Worm (Caenorhabditis elegans) whole organism, young adult: ENCODE data around the gene Y50D4C.5.
A peak's percentile ranks its signal among the peaks of the same experiment; 100 is the strongest.

Experiments used
- B0336.3 ChIP-seq: fragments of 200-800 bp; sonication (Bioruptor generic); IDR thresholded peaks from 2 replicates; pipeline ENCODE4 v1.3.6; 2022; ENCODE audit warnings: missing genetic modification characterization, missing compliant biosample characterization
- F22D6.2 ChIP-seq: sonication (generic microtip); optimal IDR thresholded peaks from 2 replicates; lab custom pipeline; 2016; ENCODE audit warnings: mild to moderate bottlenecking, missing genetic modification characterization, missing compliant biosample characterization
- F37B4.10 ChIP-seq: fragments of 200-800 bp; sonication (Bioruptor generic); IDR thresholded peaks from 2 replicates; pipeline ENCODE4 v1.3.6; 2022; ENCODE audit warnings: missing genetic modification characterization, missing compliant biosample characterization
- F49E8.2 ChIP-seq: sonication (generic microtip); optimal IDR thresholded peaks from 3 replicates; lab custom pipeline; 2017; ENCODE audit warnings: missing genetic modification characterization, mild to moderate bottlenecking, missing compliant biosample characterization, antibody characterized with exemption, moderate library complexity; ENCODE audit not compliant: insufficient read depth
- F52B5.7 ChIP-seq: sonication (generic microtip); optimal IDR thresholded peaks from 2 replicates; lab custom pipeline; 2016; ENCODE audit warnings: mild to moderate bottlenecking, missing genetic modification characterization, missing compliant biosample characterization
- T07F8.4 ChIP-seq: sonication (generic microtip); optimal IDR thresholded peaks from 2 replicates; lab custom pipeline; 2016; ENCODE audit warnings: mild to moderate bottlenecking, missing genetic modification characterization, moderate library complexity, missing compliant biosample characterization
- Y79H2A.3 ChIP-seq: fragments of 200-800 bp; sonication (Bioruptor generic); conservative IDR thresholded peaks from 2 replicates; pipeline ENCODE4 v1.3.6; 2022; ENCODE audit warnings: missing genetic modification reagents, missing genetic modification characterization, missing compliant biosample characterization
- Y95B8A.8 ChIP-seq: fragments of 200-800 bp; sonication (Bioruptor generic); IDR thresholded peaks from 2 replicates; pipeline ENCODE4 v1.3.6; 2022; ENCODE audit warnings: missing genetic modification reagents, missing genetic modification characterization, missing compliant biosample characterization
- akir-1 ChIP-seq: fragments of 200-800 bp; sonication (Bioruptor generic); optimal IDR thresholded peaks from 2 replicates; lab custom pipeline; 2018; ENCODE audit warnings: mild to moderate bottlenecking, missing genetic modification characterization, moderate library complexity, missing compliant biosample characterization
- aptf-2 ChIP-seq: fragments of 200-800 bp; sonication (Bioruptor generic); conservative IDR thresholded peaks from 2 replicates; pipeline ENCODE4 v1.3.6; 2022; ENCODE audit warnings: missing genetic modification reagents, missing genetic modification characterization, missing compliant biosample characterization
- aptf-3 ChIP-seq: fragments of 200-800 bp; sonication (Bioruptor generic); IDR thresholded peaks from 2 replicates; pipeline ENCODE4 v1.3.6; 2022; ENCODE audit warnings: missing genetic modification characterization, missing compliant biosample characterization
- ceh-27 ChIP-seq: fragments of 200-800 bp; sonication (Bioruptor generic); optimal IDR thresholded peaks from 2 replicates; lab custom pipeline; 2018; ENCODE audit warnings: mild to moderate bottlenecking, missing genetic modification characterization, moderate library complexity, missing compliant biosample characterization
- ceh-79 ChIP-seq: sonication (generic microtip); optimal IDR thresholded peaks from 2 replicates; lab custom pipeline; 2017; ENCODE audit warnings: mild to moderate bottlenecking, missing genetic modification characterization, missing compliant biosample characterization
- ceh-91 ChIP-seq: fragments of 200-800 bp; sonication (Bioruptor generic); IDR thresholded peaks from 2 replicates; pipeline ENCODE4 v1.3.6; 2022; ENCODE audit warnings: missing genetic modification reagents, missing genetic modification characterization, missing compliant biosample characterization
- chd-7 ChIP-seq: sonication (generic microtip); optimal IDR thresholded peaks from 2 replicates; lab custom pipeline; 2016; ENCODE audit warnings: mild to moderate bottlenecking, missing genetic modification characterization, moderate library complexity, missing compliant biosample characterization
- dpl-1 ChIP-seq: fragments of 150-350 bp; optimal IDR thresholded peaks from 2 replicates; lab custom pipeline; 2014; ENCODE audit warnings: missing biosample characterization, missing genetic modification reagents, missing genetic modification characterization
- egl-18 ChIP-seq: fragments of 200-800 bp; sonication (Bioruptor generic); IDR thresholded peaks from 2 replicates; pipeline ENCODE4 v1.3.6; 2022; ENCODE audit warnings: missing genetic modification reagents, missing genetic modification characterization, missing compliant biosample characterization
- egrh-3 ChIP-seq: fragments of 200-800 bp; sonication (Bioruptor generic); IDR thresholded peaks from 2 replicates; pipeline ENCODE4 v1.3.6; 2022; ENCODE audit warnings: missing genetic modification reagents, missing genetic modification characterization, missing compliant biosample characterization
- him-1 ChIP-seq: sonication (generic microtip); optimal IDR thresholded peaks from 2 replicates; lab custom pipeline; 2016; ENCODE audit warnings: missing genotype, missing genetic modification reagents, missing genetic modification characterization, missing compliant biosample characterization
- hlh-26 ChIP-seq: fragments of 200-800 bp; sonication (Bioruptor generic); conservative IDR thresholded peaks from 2 replicates; pipeline ENCODE4 v1.3.6; 2022; ENCODE audit warnings: missing genetic modification reagents, missing genetic modification characterization, missing compliant biosample characterization
- hmg-1.2 ChIP-seq: fragments of 200-800 bp; sonication (Bioruptor generic); IDR thresholded peaks from 2 replicates; pipeline ENCODE4 v1.3.6; 2022; ENCODE audit warnings: missing genetic modification reagents, missing genetic modification characterization, missing compliant biosample characterization
- hrde-1 ChIP-seq: sonication (generic microtip); optimal IDR thresholded peaks from 2 replicates; lab custom pipeline; 2016; ENCODE audit warnings: missing genetic modification characterization, mild to moderate bottlenecking, missing compliant biosample characterization, moderate library complexity, missing genotype, missing genetic modification reagents, borderline replicate concordance
- hsf-1 ChIP-seq: fragments of 200-800 bp; sonication (Bioruptor generic); IDR thresholded peaks from 2 replicates; pipeline ENCODE4 v1.3.6; 2022; ENCODE audit warnings: missing genetic modification reagents, missing genetic modification characterization, missing compliant biosample characterization
- lin-40 ChIP-seq: sonication (generic microtip); optimal IDR thresholded peaks from 2 replicates; lab custom pipeline; 2016; ENCODE audit warnings: missing genetic modification characterization, mild to moderate bottlenecking, missing compliant biosample characterization, missing genotype, missing genetic modification reagents
- mcd-1 ChIP-seq: fragments of 200-800 bp; sonication (Bioruptor generic); IDR thresholded peaks from 2 replicates; pipeline ENCODE4 v1.3.6; 2022; ENCODE audit warnings: missing genetic modification reagents, missing genetic modification characterization, missing compliant biosample characterization
- mel-28 ChIP-seq: sonication (generic microtip); optimal IDR thresholded peaks from 2 replicates; lab custom pipeline; 2016; ENCODE audit warnings: borderline replicate concordance, mild to moderate bottlenecking, missing genetic modification characterization, missing compliant biosample characterization
- mes-4 ChIP-seq: sonication (generic microtip); optimal IDR thresholded peaks from 2 replicates; lab custom pipeline; 2016; ENCODE audit warnings: missing genotype, missing genetic modification characterization, missing compliant biosample characterization
- mxl-1 ChIP-seq: sonication (generic microtip); optimal IDR thresholded peaks from 2 replicates; lab custom pipeline; 2016; ENCODE audit warnings: missing genetic modification characterization, missing compliant biosample characterization
- nfyb-1 ChIP-seq: fragments of 200-800 bp; sonication (Bioruptor generic); IDR thresholded peaks from 2 replicates; pipeline ENCODE4 v1.3.6; 2022; ENCODE audit warnings: missing genetic modification reagents, missing genetic modification characterization, missing compliant biosample characterization
- nhr-90 ChIP-seq: sonication (generic microtip); optimal IDR thresholded peaks from 2 replicates; lab custom pipeline; 2016; ENCODE audit warnings: missing genotype, mild to moderate bottlenecking, missing genetic modification characterization, missing compliant biosample characterization
- pbrm-1 ChIP-seq: fragments of 200-800 bp; sonication (Bioruptor generic); IDR thresholded peaks from 2 replicates; pipeline ENCODE4 v1.3.6; 2022; ENCODE audit warnings: missing genetic modification reagents, missing genetic modification characterization, missing compliant biosample characterization
- rpc-1 ChIP-seq, 2 experiments: fragments of 150-350 bp in 1 of 2; sonication (generic microtip) in 1 of 2; optimal IDR thresholded peaks; 2 replicates each; lab custom pipeline; 2014 to 2018; ENCODE audit warnings: missing biosample characterization in 1 of 2, missing genetic modification characterization in 1 of 2, missing genetic modification reagents in 1 of 2, missing genotype in 1 of 2
- snpc-4 ChIP-seq, 5 experiments: fragments of 150-350 bp in 1 of 5; sonication (generic microtip) in 4 of 5; optimal IDR thresholded peaks; 2 replicates each; lab custom pipeline; 2014 to 2018; ENCODE audit warnings: missing genetic modification characterization in 5 of 5, missing biosample characterization in 3 of 5, antibody characterized with exemption in 2 of 5, mild to moderate bottlenecking in 2 of 5, missing compliant biosample characterization in 2 of 5, missing genotype in 2 of 5, moderate library complexity in 2 of 5, missing genetic modification reagents in 1 of 5
- unc-130 ChIP-seq: sonication (generic microtip); optimal IDR thresholded peaks from 2 replicates; lab custom pipeline; 2016; ENCODE audit warnings: missing genetic modification reagents, missing genetic modification characterization, missing compliant biosample characterization
- unc-62 ChIP-seq: fragments of 150-350 bp; optimal IDR thresholded peaks from 2 replicates; lab custom pipeline; 2014; ENCODE audit warnings: missing biosample characterization, missing genetic modification reagents, missing genetic modification characterization
- xnd-1 ChIP-seq: sonication (generic microtip); optimal IDR thresholded peaks from 2 replicates; lab custom pipeline; 2016; ENCODE audit warnings: missing genotype, missing genetic modification reagents, missing genetic modification characterization, missing compliant biosample characterization
- zfh-2 ChIP-seq: fragments of 200-800 bp; sonication (Bioruptor generic); conservative IDR thresholded peaks from 2 replicates; pipeline ENCODE4 v1.3.6; 2022; ENCODE audit warnings: missing genetic modification reagents, missing genetic modification characterization, missing compliant biosample characterization
- ztf-25 ChIP-seq: fragments of 200-800 bp; sonication (Bioruptor generic); IDR thresholded peaks from 2 replicates; pipeline ENCODE4 v1.3.6; 2022; ENCODE audit warnings: missing genetic modification reagents, missing genetic modification characterization, missing compliant biosample characterization

Gene Y50D4C.5

DNA sequence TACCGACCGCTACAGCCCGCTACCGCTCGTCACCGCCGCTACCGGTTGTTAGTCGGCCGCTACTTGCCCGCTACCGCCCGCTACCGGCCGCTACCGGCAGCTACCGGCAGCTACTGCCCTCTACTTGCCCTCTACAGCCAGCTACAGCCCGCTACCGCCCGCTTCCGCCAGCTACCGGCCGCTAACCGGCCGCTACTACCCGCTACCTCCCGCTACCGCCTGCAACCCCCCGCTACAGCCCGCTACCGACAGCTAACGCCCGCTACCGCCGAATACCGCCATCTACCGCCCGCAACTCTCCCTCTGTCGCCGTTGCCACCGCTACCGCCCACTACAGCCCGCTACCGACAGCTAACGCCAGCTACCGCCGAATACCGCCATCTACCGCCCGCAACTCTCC lies 17.9 kb upstream of the Y50D4C.5 start:
- peak; percentile 6 for TF ChIP-seq ceh-27 (GFP tag; lab: Kevin White, UChicago)
- no peak for TF ChIP-seq hrde-1
- 0 out of 2 replicates have a peak, but pooled peaks have one; percentile 44 for TF ChIP-seq Y95B8A.8
- peak; percentile 56; the same call in 1 of the 2 replicates for TF ChIP-seq ztf-25
- 0 out of 2 replicates have a peak, but pooled peaks have one; percentile 24 for TF ChIP-seq mcd-1
- no peak for TF ChIP-seq F37B4.10
- TF ChIP-seq mes-4 (tag; lab: Kevin White, UChicago) = no peak
- TF ChIP-seq egrh-3 (GFP tag; lab: Robert Waterston, UW) = peak; percentile 96
- peak; percentile 79 for TF ChIP-seq zfh-2 (GFP tag; lab: Robert Waterston, UW)
- no peak for TF ChIP-seq him-1 (tag; lab: Kevin White, UChicago)
- peak; percentile 4 for TF ChIP-seq chd-7
- TF ChIP-seq F52B5.7 (tag; lab: Kevin White, UChicago) = peak; percentile 1

DNA sequence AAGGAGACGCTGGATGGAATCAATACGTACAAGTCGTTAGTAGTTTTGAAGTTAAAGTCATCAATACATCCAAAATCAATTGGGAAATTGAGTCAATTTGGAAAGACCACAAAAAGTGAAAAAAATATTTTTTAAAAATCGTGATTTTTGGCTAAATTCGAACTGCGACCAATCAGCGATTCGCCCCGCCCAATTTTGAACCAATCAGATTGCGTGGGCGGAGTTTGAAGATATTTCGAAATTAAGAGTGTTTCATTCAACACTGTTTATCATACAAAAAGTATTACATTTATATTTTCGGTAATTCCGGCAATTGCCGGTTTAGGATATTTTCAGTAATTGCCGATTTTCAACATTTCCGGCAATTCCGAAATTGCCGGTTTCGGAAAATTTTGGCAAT lies 13.7 kb upstream of the Y50D4C.5 start:
- TF ChIP-seq snpc-4 (GFP tag; optimal IDR thresholded peaks at IDR 0.05; lab: Kevin White, UChicago) (no peak), snpc-4 (tag; optimal IDR thresholded peaks at IDR 0.05; lab: Kevin White, UChicago) (no peak), nfyb-1 (GFP tag; lab: Robert Waterston, UW) (peak; percentile 77), hsf-1 (no peak), rpc-1 (optimal IDR thresholded peaks at IDR 0.05; lab: Kevin White, UChicago) (no peak), rpc-1 (tag; optimal IDR thresholded peaks at IDR 0.05; lab: Kevin White, UChicago) (no peak)

DNA sequence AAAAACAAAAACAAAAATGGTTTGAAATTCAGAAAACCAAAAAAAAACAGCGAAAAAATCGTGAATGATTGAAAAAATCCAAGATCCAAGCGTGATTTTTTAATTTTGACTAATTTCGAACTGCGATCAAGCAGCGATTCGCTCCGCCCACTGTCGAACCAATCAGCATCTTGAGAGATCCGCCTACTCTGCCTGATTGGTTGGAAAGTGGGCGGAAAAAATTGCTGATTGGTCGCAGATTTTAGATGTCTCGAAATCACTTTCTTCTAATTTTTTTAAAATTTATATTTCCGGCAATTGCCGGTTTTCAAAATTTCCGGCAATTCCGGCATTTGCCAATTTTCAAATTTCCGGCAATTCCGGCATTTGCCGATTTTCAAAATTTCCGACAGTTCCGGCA lies 11.7 kb upstream of the Y50D4C.5 start:
- TF ChIP-seq aptf-3 (GFP tag; lab: Robert Waterston, UW) (no peak), lin-40 (no peak), nfyb-1 (GFP tag; lab: Robert Waterston, UW) (0 out of 2 replicates have a peak, but pooled peaks have one; percentile 55), nhr-90 (tag; lab: Kevin White, UChicago) (no peak), mcd-1 (no peak), F22D6.2 (tag; lab: Kevin White, UChicago) (no peak), T07F8.4 (tag; lab: Kevin White, UChicago) (no peak)

DNA sequence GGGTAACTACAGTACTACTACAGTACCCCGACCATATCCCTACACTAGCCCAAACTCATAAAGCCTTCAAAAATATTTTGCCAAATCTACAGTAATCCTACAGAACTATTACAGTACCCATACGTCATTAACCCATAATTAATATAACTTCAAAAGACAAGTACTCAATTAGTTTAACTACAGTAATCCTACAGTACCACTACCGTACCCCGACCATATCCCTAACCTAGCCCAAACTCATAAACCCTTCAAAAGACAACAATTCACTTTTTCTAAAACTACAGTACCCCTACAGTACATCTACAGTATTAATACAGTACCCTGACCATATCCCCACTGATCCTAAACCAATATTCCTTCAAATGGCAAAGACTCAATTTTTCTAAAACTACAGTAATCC lies 10.1 kb upstream of the Y50D4C.5 start:
- TF ChIP-seq hrde-1 (no peak), pbrm-1 (GFP tag; lab: Robert Waterston, UW) (no peak), mxl-1 (tag; lab: Kevin White, UChicago) (no peak), akir-1 (no peak), unc-130 (no peak), xnd-1 (tag; lab: Kevin White, UChicago) (no peak), unc-62 (GFP tag; lab: Kevin White, UChicago) (no peak)

DNA sequence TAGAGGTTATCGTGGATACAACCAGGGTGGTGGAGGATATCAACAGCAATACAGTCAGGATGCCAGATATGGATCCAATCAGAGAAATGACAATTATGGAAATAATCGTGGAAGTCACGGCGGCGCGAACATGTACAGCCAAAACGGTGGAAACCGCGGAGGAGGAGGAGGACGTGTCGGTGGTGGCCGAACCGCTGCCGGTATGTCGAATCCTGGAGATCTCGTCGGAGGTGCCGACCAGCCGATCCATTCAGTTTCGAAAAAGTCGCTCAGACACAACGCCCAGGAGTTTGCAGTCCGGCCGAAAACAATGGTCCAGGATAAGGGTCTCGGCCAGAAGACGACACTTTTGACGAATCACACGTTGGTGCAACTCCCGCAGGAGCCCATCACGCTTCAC lies 5.5 kb upstream of the Y50D4C.5 start:
- TF ChIP-seq mel-28 (tag; lab: Kevin White, UChicago) (no peak), zfh-2 (GFP tag; lab: Robert Waterston, UW) (peak; percentile 74)

DNA sequence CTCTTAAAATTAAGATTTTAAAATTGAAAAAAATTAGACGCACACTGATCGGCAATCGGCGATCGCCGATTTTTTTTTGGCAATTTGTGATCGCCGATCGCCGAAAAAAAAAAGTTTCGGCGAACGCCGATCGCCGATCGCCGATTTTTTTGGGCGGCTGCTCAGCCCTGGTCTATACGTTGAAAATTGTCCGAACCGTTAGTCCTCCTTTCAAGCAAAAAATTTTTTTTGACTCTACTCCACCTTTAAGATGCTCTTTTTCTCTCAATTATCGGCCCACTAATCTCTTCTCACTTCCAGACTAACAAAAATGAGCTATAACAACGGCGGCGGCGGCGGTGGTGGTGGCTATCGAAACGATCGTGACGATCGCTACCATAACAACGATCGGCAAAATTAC lies 5.0 kb upstream of the Y50D4C.5 start, which contains the start of gene ergo-1:
ergo-1 (plus strand) TSS at position 301 of the 400 bp plus-strand sequence.
- TF ChIP-seq B0336.3 (GFP tag; lab: Robert Waterston, UW) = no peak
- no peak for TF ChIP-seq hlh-26 (GFP tag; lab: Robert Waterston, UW)
- TF ChIP-seq F49E8.2 (tag; lab: Kevin White, UChicago) = no peak
- TF ChIP-seq unc-62 (GFP tag; lab: Kevin White, UChicago) = no peak
- TF ChIP-seq F22D6.2 (tag; lab: Kevin White, UChicago) = no peak
- TF ChIP-seq egl-18 (GFP tag; lab: Robert Waterston, UW) = no peak
- TF ChIP-seq hmg-1.2 (GFP tag; lab: Robert Waterston, UW) = no peak
- TF ChIP-seq Y79H2A.3 (GFP tag; lab: Robert Waterston, UW) = no peak
- TF ChIP-seq dpl-1 = no peak
- no peak for TF ChIP-seq egrh-3 (GFP tag; lab: Robert Waterston, UW)
- no peak for TF ChIP-seq ceh-79 (tag; lab: Kevin White, UChicago)
- no peak for TF ChIP-seq ceh-91 (GFP tag; lab: Robert Waterston, UW)
- no peak for TF ChIP-seq aptf-2 (GFP tag; lab: Robert Waterston, UW)
